Worm (Caenorhabditis elegans): ENCODE data around the gene act-2.
A peak's percentile ranks its signal among the peaks of the same experiment; 100 is the strongest.

The act-2 gene

DNA sequence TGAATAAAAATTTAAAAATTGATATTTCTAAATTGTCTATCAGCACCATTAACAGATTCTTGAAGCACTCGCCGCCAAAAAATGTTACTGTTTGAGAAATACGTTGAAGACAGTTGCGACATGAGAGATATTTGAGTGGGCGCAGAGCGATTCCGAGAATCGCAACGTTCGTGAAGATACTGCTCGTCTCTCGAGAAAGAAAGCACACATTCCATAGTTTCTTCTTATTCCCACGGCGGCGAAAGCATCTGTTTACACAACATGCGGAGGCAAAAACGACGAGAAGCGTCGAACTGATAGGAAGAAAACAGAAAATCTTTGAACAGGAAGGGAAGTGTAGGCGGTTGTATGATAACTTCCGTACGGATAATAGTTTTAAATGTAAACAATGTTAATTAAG, 4.5 kb upstream of the act-2 start:
- TF ChIP-seq rpc-1 (optimal IDR thresholded peaks at IDR 0.05): no peak
- TF ChIP-seq rpc-1 (tag; optimal IDR thresholded peaks at IDR 0.05): no peak
- TF ChIP-seq lin-40 (tag; optimal IDR thresholded peaks at IDR 0.05): peak; percentile 6
- no peak for TF ChIP-seq F49E8.2 (tag; optimal IDR thresholded peaks at IDR 0.05; ENCODE audit: insufficient read depth)
- no peak for TF ChIP-seq mcd-1 (GFP tag; IDR thresholded peaks at IDR 0.05)
- no peak for TF ChIP-seq tbx-9 (tag; optimal IDR thresholded peaks at IDR 0.05; ENCODE audit: borderline replicate concordance)
- TF ChIP-seq K11D2.4 (GFP tag; IDR thresholded peaks at IDR 0.05): 0 out of 2 replicates have a peak, but pooled peaks have one; percentile 15
- no peak for TF ChIP-seq hrde-1 (tag; optimal IDR thresholded peaks at IDR 0.05; ENCODE audit: borderline replicate concordance)
- TF ChIP-seq ztf-6 (GFP tag; IDR thresholded peaks at IDR 0.05): no peak
- peak; percentile 46 for TF ChIP-seq F52B5.7 (tag; optimal IDR thresholded peaks at IDR 0.05)
- TF ChIP-seq Y95B8A.8 (GFP tag; IDR thresholded peaks at IDR 0.05): 0 out of 2 replicates have a peak, but pooled peaks have one; percentile 9
- peak; percentile 42 for TF ChIP-seq somi-1 (GFP tag; optimal IDR thresholded peaks at IDR 0.05)
- no peak for TF ChIP-seq F55B11.4 (tag; optimal IDR thresholded peaks at IDR 0.05; ENCODE audit: borderline replicate concordance, insufficient read depth)
- no peak for TF ChIP-seq cebp-2 (GFP tag; IDR thresholded peaks at IDR 0.05)
- no peak for TF ChIP-seq nhr-179 (tag; optimal IDR thresholded peaks at IDR 0.05)
- peak; percentile 40; the same call in 1 of the 2 replicates for TF ChIP-seq nfyb-1 (GFP tag; IDR thresholded peaks at IDR 0.05)
- TF ChIP-seq B0035.1 (tag; optimal IDR thresholded peaks at IDR 0.05): no peak
- TF ChIP-seq T07F8.4 (tag; optimal IDR thresholded peaks at IDR 0.05): no peak
- TF ChIP-seq nhr-90 (tag; optimal IDR thresholded peaks at IDR 0.05): no peak
- no peak for TF ChIP-seq fkh-3 (tag; optimal IDR thresholded peaks at IDR 0.05)
- TF ChIP-seq ceh-79 (tag; optimal IDR thresholded peaks at IDR 0.05): no peak
- no peak for TF ChIP-seq tbp1 (GFP tag; optimal IDR thresholded peaks at IDR 0.05)
- TF ChIP-seq ztf-25 (GFP tag; IDR thresholded peaks at IDR 0.05): no peak
- no peak for TF ChIP-seq pbrm-1 (GFP tag; IDR thresholded peaks at IDR 0.05)
- no peak for TF ChIP-seq hsf-1 (GFP tag; IDR thresholded peaks at IDR 0.05)
- no peak for TF ChIP-seq atf-7 (tag; optimal IDR thresholded peaks at IDR 0.05)
- no peak for TF ChIP-seq lir-1 (GFP tag; conservative IDR thresholded peaks at IDR 0.05)
- no peak for TF ChIP-seq C17E4.6 (GFP tag; IDR thresholded peaks at IDR 0.05)
- no peak for TF ChIP-seq Y53G8AR.9 (GFP tag; conservative IDR thresholded peaks at IDR 0.05)
- TF ChIP-seq him-1 (tag; optimal IDR thresholded peaks at IDR 0.05): no peak
- TF ChIP-seq C06A6.2 (GFP tag; conservative IDR thresholded peaks at IDR 0.05): 0 out of 2 replicates have a peak, but pooled peaks have one; percentile 44
- TF ChIP-seq K12H6.12 (tag; optimal IDR thresholded peaks at IDR 0.05): peak; percentile 15
- TF ChIP-seq let-607 (tag; optimal IDR thresholded peaks at IDR 0.05): no peak
- no peak for TF ChIP-seq hlh-12 (tag; optimal IDR thresholded peaks at IDR 0.05)
- no peak for TF ChIP-seq pha-4 (tag; optimal IDR thresholded peaks at IDR 0.05)
- TF ChIP-seq F23B12.7 (tag; optimal IDR thresholded peaks at IDR 0.05; ENCODE audit: insufficient read depth): no peak
- TF ChIP-seq gei-17 (GFP tag; optimal IDR thresholded peaks at IDR 0.05): no peak
- no peak for TF ChIP-seq nfya-1 (tag; optimal IDR thresholded peaks at IDR 0.05; ENCODE audit: borderline replicate concordance, insufficient read depth)

ce11 chrV:11080345-11081102, 2.6 kb upstream of the act-2 start, which contains the start of gene act-1:
act-1 (plus strand) TSS chrV:11081052.
- TF ChIP-seq mcd-1 (GFP tag; IDR thresholded peaks at IDR 0.05): peak; percentile 33; the same call in 1 of the 2 replicates
- peak; percentile 23; the same call in 1 of the 2 replicates for TF ChIP-seq hmg-1.2 (GFP tag; IDR thresholded peaks at IDR 0.05)
- no peak for TF ChIP-seq madf-8 (GFP tag; conservative IDR thresholded peaks at IDR 0.05)
- TF ChIP-seq zfh-2 (GFP tag; conservative IDR thresholded peaks at IDR 0.05): peak; percentile 83
- TF ChIP-seq nhr-80 (tag; optimal IDR thresholded peaks at IDR 0.05): peak; percentile 20
- peak; percentile 4 for TF ChIP-seq ceh-27 (GFP tag; optimal IDR thresholded peaks at IDR 0.05)
- no peak for TF ChIP-seq cebp-1 (GFP tag; IDR thresholded peaks at IDR 0.05)
- peak; percentile 7 for TF ChIP-seq cebp-1 (tag; optimal IDR thresholded peaks at IDR 0.05)
- TF ChIP-seq F33H1.4 (GFP tag; IDR thresholded peaks at IDR 0.05): no peak
- no peak for TF ChIP-seq lin-35 (GFP tag; optimal IDR thresholded peaks at IDR 0.05)
- TF ChIP-seq cebp-2 (GFP tag; IDR thresholded peaks at IDR 0.05): no peak
- 0 out of 2 replicates have a peak, but pooled peaks have one; percentile 40 for TF ChIP-seq pbrm-1 (GFP tag; IDR thresholded peaks at IDR 0.05)
- no peak for TF ChIP-seq hlh-26 (GFP tag; conservative IDR thresholded peaks at IDR 0.05)

Measured in whole organism, young adult.